Worm (Caenorhabditis elegans): ENCODE measurements around the gene mdt-30.

DNA sequence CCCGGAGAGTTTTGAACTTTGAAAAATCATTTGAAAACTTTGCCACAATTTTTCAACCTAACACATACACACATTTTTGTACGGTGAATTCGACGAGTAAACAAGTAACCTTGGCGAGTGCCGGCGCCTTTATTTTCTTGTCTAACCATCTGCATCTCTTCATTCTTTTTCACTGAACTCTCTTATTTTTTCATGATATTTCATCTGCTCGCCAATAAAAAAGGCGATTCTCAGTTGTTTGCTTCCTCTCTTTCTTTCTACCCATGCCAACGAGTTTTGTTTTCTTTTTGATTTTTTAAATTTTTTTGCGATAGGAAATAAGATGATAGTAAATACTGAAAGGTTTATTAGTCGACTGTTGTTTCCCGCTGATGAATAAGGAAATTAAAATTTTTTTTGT, 49.1 kb downstream of the mdt-30 start:
- TF ChIP-seq pha-4 (tag; optimal IDR thresholded peaks at IDR 0.05): peak; percentile 14
- no peak for TF ChIP-seq xnd-1 (tag; optimal IDR thresholded peaks at IDR 0.05)
- no peak for TF ChIP-seq snpc-4 (GFP tag; optimal IDR thresholded peaks at IDR 0.05)
- TF ChIP-seq snpc-4 (tag; optimal IDR thresholded peaks at IDR 0.05): no peak
- TF ChIP-seq hmg-20 (GFP tag; IDR thresholded peaks at IDR 0.05): no peak
- TF ChIP-seq ceh-40 (GFP tag; IDR thresholded peaks at IDR 0.05): no peak
